Worm (Caenorhabditis elegans) whole organism, L4 larva: Measurements from ENCODE around the gene fipr-13.

Source experiments
- D1046.2 ChIP-seq: fragments of 200-800 bp; sonication (Bioruptor generic); IDR thresholded peaks from 2 replicates; pipeline ENCODE4 v1.3.6; 2022; ENCODE audit warnings: missing genetic modification characterization, missing compliant biosample characterization
- F10B5.3 ChIP-seq: sonication (generic microtip); optimal IDR thresholded peaks from 2 replicates; lab custom pipeline; 2016; ENCODE audit warnings: mild to moderate bottlenecking, missing genetic modification characterization, missing compliant biosample characterization
- F44E2.7 ChIP-seq: fragments of 200-800 bp; sonication (Bioruptor generic); IDR thresholded peaks from 2 replicates; pipeline ENCODE4 v2.1.2; 2022; ENCODE audit warnings: missing genetic modification characterization, missing compliant biosample characterization
- F49E8.2 ChIP-seq: sonication (generic microtip); optimal IDR thresholded peaks from 2 replicates; lab custom pipeline; 2016; ENCODE audit warnings: missing compliant biosample characterization, mild to moderate bottlenecking, missing genetic modification characterization, borderline replicate concordance
- T20F7.1 ChIP-seq: fragments of 200-800 bp; sonication (Bioruptor generic); optimal IDR thresholded peaks from 2 replicates; lab custom pipeline; 2018; ENCODE audit warnings: mild to moderate bottlenecking, missing genetic modification characterization, missing compliant biosample characterization
- Y48G9A.11 ChIP-seq: fragments of 200-800 bp; sonication (Bioruptor generic); IDR thresholded peaks from 2 replicates; pipeline ENCODE4 v1.3.6; 2022; ENCODE audit warnings: missing genetic modification reagents, missing genetic modification characterization, missing compliant biosample characterization
- Y75B8A.6 ChIP-seq: fragments of 200-800 bp; sonication (Bioruptor generic); IDR thresholded peaks from 2 replicates; pipeline ENCODE4 v1.3.6; 2022; ENCODE audit warnings: missing genetic modification reagents, missing genetic modification characterization, missing compliant biosample characterization
- aha-1 ChIP-seq: fragments of 150-350 bp; peaks from one replicate; lab custom pipeline; 2014; ENCODE audit warnings: missing biosample characterization, missing genetic modification characterization
- aly-2 ChIP-seq: sonication (generic microtip); optimal IDR thresholded peaks from 2 replicates; lab custom pipeline; 2018; ENCODE audit warnings: missing biosample characterization, missing genetic modification characterization
- ama-1 ChIP-seq: fragments of 150-350 bp; optimal IDR thresholded peaks from 2 replicates; lab custom pipeline; 2014; ENCODE audit warnings: inconsistent platforms, mixed read lengths
- arid-1 ChIP-seq: fragments of 200-800 bp; sonication (Bioruptor generic); conservative IDR thresholded peaks from 2 replicates; pipeline ENCODE4 v1.3.6; 2022; ENCODE audit warnings: missing genetic modification reagents, missing genetic modification characterization, missing compliant biosample characterization
- ceh-32 ChIP-seq: sonication (generic microtip); optimal IDR thresholded peaks from 2 replicates; lab custom pipeline; 2016; ENCODE audit warnings: mild to moderate bottlenecking, missing genetic modification characterization, missing compliant biosample characterization; ENCODE audit not compliant: poor library complexity
- ceh-44 ChIP-seq: fragments of 200-800 bp; sonication (Bioruptor generic); IDR thresholded peaks from 2 replicates; pipeline ENCODE4 v1.3.6; 2022; ENCODE audit warnings: missing genetic modification reagents, missing genetic modification characterization, missing compliant biosample characterization
- ceh-82 ChIP-seq: sonication (generic microtip); optimal IDR thresholded peaks from 2 replicates; lab custom pipeline; 2017; ENCODE audit warnings: missing biosample characterization, missing genetic modification characterization
- cey-2 ChIP-seq: sonication (generic microtip); optimal IDR thresholded peaks from 3 replicates; lab custom pipeline; 2017; ENCODE audit warnings: missing genetic modification characterization, mild to moderate bottlenecking, missing compliant biosample characterization, antibody characterized with exemption, borderline replicate concordance; ENCODE audit not compliant: insufficient read depth
- dmd-8 ChIP-seq: fragments of 200-800 bp; sonication (Bioruptor generic); IDR thresholded peaks from 2 replicates; pipeline ENCODE4 v1.3.6; 2022; ENCODE audit warnings: missing genetic modification characterization, missing compliant biosample characterization
- dpl-1 ChIP-seq: fragments of 150-350 bp; optimal IDR thresholded peaks from 2 replicates; lab custom pipeline; 2014; ENCODE audit warnings: missing biosample characterization, missing genetic modification reagents, missing genetic modification characterization
- egl-27 ChIP-seq: sonication (generic microtip); optimal IDR thresholded peaks from 3 replicates; lab custom pipeline; 2017; ENCODE audit warnings: missing biosample characterization, missing genetic modification reagents, missing genetic modification characterization
- fkh-10 ChIP-seq: fragments of 150-350 bp; optimal IDR thresholded peaks from 2 replicates; lab custom pipeline; 2014; ENCODE audit warnings: missing biosample characterization, missing genetic modification reagents, missing genetic modification characterization
- fos-1 ChIP-seq: fragments of 150-350 bp; optimal IDR thresholded peaks from 2 replicates; lab custom pipeline; 2014; ENCODE audit warnings: missing biosample characterization, missing genetic modification characterization
- hif-1 ChIP-seq, 2 experiments: sonication (generic microtip); optimal IDR thresholded peaks; 2 replicates each; lab custom pipeline; 2016 to 2017; ENCODE audit warnings: missing compliant biosample characterization in 2 of 2, missing genetic modification characterization in 2 of 2, missing genetic modification reagents in 2 of 2, missing genotype in 2 of 2, mild to moderate bottlenecking in 1 of 2
- hlh-30 ChIP-seq: sonication (generic microtip); optimal IDR thresholded peaks from 2 replicates; lab custom pipeline; 2017; ENCODE audit warnings: antibody characterized with exemption, mild to moderate bottlenecking, missing genetic modification characterization, missing compliant biosample characterization; ENCODE audit not compliant: insufficient read depth
- jun-1 ChIP-seq: fragments of 150-350 bp; optimal IDR thresholded peaks from 2 replicates; lab custom pipeline; 2014; ENCODE audit warnings: missing biosample characterization, missing genetic modification reagents, missing genetic modification characterization
- lin-1 ChIP-seq: fragments of 200-800 bp; sonication (Bioruptor generic); IDR thresholded peaks from 2 replicates; pipeline ENCODE4 v1.3.6; 2022; ENCODE audit warnings: missing genetic modification reagents, missing genetic modification characterization, missing compliant biosample characterization
- lin-13 ChIP-seq: fragments of 150-350 bp; optimal IDR thresholded peaks from 2 replicates; lab custom pipeline; 2014; ENCODE audit warnings: missing biosample characterization, missing genetic modification reagents, missing genetic modification characterization
- lin-15B ChIP-seq: fragments of 150-350 bp; sonication (generic microtip); optimal IDR thresholded peaks from 3 replicates; lab custom pipeline; 2014; ENCODE audit warnings: missing biosample characterization, missing genetic modification characterization
- lin-38 ChIP-seq: fragments of 200-800 bp; sonication (Bioruptor generic); IDR thresholded peaks from 2 replicates; pipeline ENCODE4 v1.3.6; 2022; ENCODE audit warnings: missing genetic modification reagents, missing genetic modification characterization, missing compliant biosample characterization
- lir-3 ChIP-seq: sonication (generic microtip); optimal IDR thresholded peaks from 2 replicates; lab custom pipeline; 2016; ENCODE audit warnings: mild to moderate bottlenecking, missing genetic modification characterization, missing compliant biosample characterization
- mdt-29 ChIP-seq: fragments of 200-800 bp; sonication (Bioruptor generic); IDR thresholded peaks from 2 replicates; pipeline ENCODE4 v1.3.6; 2022; ENCODE audit warnings: missing genetic modification reagents, missing genetic modification characterization, missing compliant biosample characterization
- mxl-2 ChIP-seq: fragments of 200-800 bp; sonication (Bioruptor generic); conservative IDR thresholded peaks from 2 replicates; pipeline ENCODE4 v1.3.6; 2022; ENCODE audit warnings: missing genetic modification reagents, missing genetic modification characterization, missing compliant biosample characterization
- mxl-3 ChIP-seq: fragments of 200-800 bp; sonication (Bioruptor generic); optimal IDR thresholded peaks from 2 replicates; lab custom pipeline; 2018; ENCODE audit warnings: mild to moderate bottlenecking, missing genetic modification characterization, missing compliant biosample characterization
- nhr-102 ChIP-seq: sonication (generic microtip); optimal IDR thresholded peaks from 2 replicates; lab custom pipeline; 2016; ENCODE audit warnings: mild to moderate bottlenecking, missing genetic modification characterization, moderate library complexity, missing compliant biosample characterization
- nhr-11 ChIP-seq: fragments of 150-350 bp; optimal IDR thresholded peaks from 2 replicates; lab custom pipeline; 2014; ENCODE audit warnings: missing biosample characterization, missing genetic modification characterization
- nhr-111 ChIP-seq: fragments of 200-800 bp; sonication (Bioruptor generic); optimal IDR thresholded peaks from 2 replicates; lab custom pipeline; 2018; ENCODE audit warnings: mild to moderate bottlenecking, missing genetic modification characterization, missing compliant biosample characterization
- nhr-237 ChIP-seq: sonication (generic microtip); optimal IDR thresholded peaks from 2 replicates; lab custom pipeline; 2017; ENCODE audit warnings: missing biosample characterization, missing genetic modification characterization
- nhr-28 ChIP-seq: fragments of 150-350 bp; optimal IDR thresholded peaks from 2 replicates; lab custom pipeline; 2014; ENCODE audit warnings: missing biosample characterization, missing genetic modification characterization
- nhr-41 ChIP-seq: fragments of 200-800 bp; sonication (Bioruptor generic); IDR thresholded peaks from 2 replicates; pipeline ENCODE4 v1.3.6; 2022; ENCODE audit warnings: missing genetic modification reagents, missing genetic modification characterization, missing compliant biosample characterization
- nhr-42 ChIP-seq: fragments of 200-800 bp; sonication (Bioruptor generic); IDR thresholded peaks from 2 replicates; pipeline ENCODE4 v1.3.6; 2022; ENCODE audit warnings: missing genetic modification characterization, missing compliant biosample characterization
- nhr-77 ChIP-seq: fragments of 150-350 bp; optimal IDR thresholded peaks from 2 replicates; lab custom pipeline; 2014; ENCODE audit warnings: missing biosample characterization, missing genetic modification characterization
- pqm-1 ChIP-seq: sonication (generic microtip); optimal IDR thresholded peaks from 2 replicates; lab custom pipeline; 2017; ENCODE audit warnings: missing biosample characterization, missing genetic modification characterization
- sdz-12 ChIP-seq: fragments of 200-800 bp; sonication (Bioruptor generic); optimal IDR thresholded peaks from 2 replicates; lab custom pipeline; 2018; ENCODE audit warnings: mild to moderate bottlenecking, missing genetic modification characterization, missing compliant biosample characterization
- set-16 ChIP-seq: fragments of 200-800 bp; sonication (Bioruptor generic); IDR thresholded peaks from 2 replicates; pipeline ENCODE4 v1.3.6; 2022; ENCODE audit warnings: missing genetic modification reagents, missing genetic modification characterization, missing compliant biosample characterization
- snpc-4 ChIP-seq: fragments of 150-350 bp; optimal IDR thresholded peaks from 2 replicates; lab custom pipeline; 2014; ENCODE audit warnings: missing biosample characterization, missing genetic modification characterization
- spr-1 ChIP-seq: sonication (generic microtip); optimal IDR thresholded peaks from 2 replicates; lab custom pipeline; 2016; ENCODE audit warnings: mild to moderate bottlenecking, missing genetic modification characterization, missing compliant biosample characterization
- tag-97 ChIP-seq: fragments of 200-800 bp; sonication (Bioruptor generic); IDR thresholded peaks from 2 replicates; pipeline ENCODE4 v1.3.6; 2022; ENCODE audit warnings: missing genetic modification characterization, missing compliant biosample characterization
- tra-1 ChIP-seq: fragments of 200-800 bp; sonication (Bioruptor generic); IDR thresholded peaks from 2 replicates; pipeline ENCODE4 v1.3.6; 2022; ENCODE audit warnings: missing genetic modification reagents, missing genetic modification characterization, missing compliant biosample characterization
- unc-62 ChIP-seq, 3 experiments: fragments of 150-350 bp in 1 of 3; sonication (generic microtip); optimal IDR thresholded peaks in 2 of 3; peaks in 1 of 3; 1 replicate in 1 of 3; 2 replicates in 2 of 3; lab custom pipeline; 2014 to 2017; ENCODE audit warnings: missing biosample characterization in 3 of 3, missing genetic modification characterization in 3 of 3, missing genetic modification reagents in 3 of 3, missing genotype in 1 of 3
- vab-7 ChIP-seq: fragments of 200-800 bp; sonication (Bioruptor generic); IDR thresholded peaks from 2 replicates; pipeline ENCODE4 v1.3.6; 2022; ENCODE audit warnings: missing genetic modification reagents, missing genetic modification characterization, missing compliant biosample characterization
- zag-1 ChIP-seq: fragments of 150-350 bp; optimal IDR thresholded peaks from 2 replicates; lab custom pipeline; 2014; ENCODE audit warnings: missing biosample characterization, missing genetic modification characterization
- zfp-3 ChIP-seq: fragments of 200-800 bp; sonication (Bioruptor generic); conservative IDR thresholded peaks from 2 replicates; pipeline ENCODE4 v1.3.6; 2022; ENCODE audit warnings: missing genetic modification reagents, missing genetic modification characterization, missing compliant biosample characterization
- ztf-11 ChIP-seq: fragments of 150-350 bp; optimal IDR thresholded peaks from 2 replicates; lab custom pipeline; 2014; ENCODE audit warnings: missing biosample characterization, missing genetic modification characterization

fipr-13 gene

DNA sequence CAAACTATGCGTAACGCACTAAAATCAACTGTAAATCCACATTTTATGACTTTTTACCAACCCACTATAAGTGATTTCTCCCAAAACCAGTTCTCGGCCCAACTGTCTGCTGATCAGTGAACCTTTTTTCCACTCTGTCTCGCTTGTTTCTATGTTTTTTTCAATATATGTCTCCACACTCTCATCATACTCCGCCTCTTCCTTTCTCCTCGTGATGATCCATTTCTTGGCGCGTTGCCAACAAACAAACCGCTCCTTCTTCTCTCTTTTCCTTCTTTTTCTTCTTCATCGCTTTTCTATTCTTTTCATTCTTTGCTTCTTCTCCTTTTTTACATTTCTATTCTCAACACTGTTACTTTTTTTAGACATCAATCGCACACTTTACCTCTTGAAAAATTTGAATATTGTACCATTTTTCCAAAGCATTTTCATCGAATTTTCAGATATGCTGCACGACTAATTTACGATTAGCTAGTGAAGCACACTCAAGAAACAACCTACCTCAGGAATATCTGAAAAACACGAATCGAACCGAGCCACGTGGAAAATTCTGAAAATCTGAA is 21.0 kb upstream of the fipr-13 start, which contains the start of gene T06E8.8 (continued):
- TF ChIP-seq vab-7: no peak
- no peak for TF ChIP-seq fos-1
- no peak for TF ChIP-seq lir-3 (tag; lab: Kevin White, UChicago)
- no peak for TF ChIP-seq cey-2
- TF ChIP-seq Y48G9A.11 (GFP tag; lab: Robert Waterston, UW): no peak
- TF ChIP-seq lin-13 (GFP tag; lab: Kevin White, UChicago): no peak
- TF ChIP-seq D1046.2 (GFP tag; lab: Robert Waterston, UW): no peak
- TF ChIP-seq aha-1: no peak
- TF ChIP-seq zag-1 (tag; lab: Kevin White, UChicago): no peak
- TF ChIP-seq unc-62 (GFP tag; optimal IDR thresholded peaks at IDR 0.05 in 1 of 2; lab: Kevin White, UChicago): peak in 1 of 2 experiments; percentile 80
- no peak for TF ChIP-seq unc-62 (tag; optimal IDR thresholded peaks at IDR 0.05; lab: Kevin White, UChicago)
- TF ChIP-seq nhr-42 (GFP tag; lab: Robert Waterston, UW): no peak
- no peak for TF ChIP-seq ama-1 (lab: Kevin White, UChicago)
- TF ChIP-seq set-16 (GFP tag; lab: Robert Waterston, UW): 0 out of 2 replicates have a peak, but pooled peaks have one; percentile 11
- TF ChIP-seq mxl-2 (GFP tag; lab: Robert Waterston, UW): no peak
- peak; percentile 69 for TF ChIP-seq nhr-28
- no peak for TF ChIP-seq F49E8.2 (tag; lab: Kevin White, UChicago)
- TF ChIP-seq nhr-77 (tag; lab: Kevin White, UChicago): no peak
- TF ChIP-seq nhr-41 (GFP tag; lab: Robert Waterston, UW): no peak
- TF ChIP-seq egl-27 (tag; lab: Kevin White, UChicago): no peak
- TF ChIP-seq nhr-102 (tag; lab: Kevin White, UChicago): no peak
- TF ChIP-seq hlh-30: peak; percentile 93
- no peak for TF ChIP-seq aly-2
- TF ChIP-seq snpc-4 (tag; lab: Kevin White, UChicago): no peak
- no peak for TF ChIP-seq dpl-1 (GFP tag; lab: Kevin White, UChicago)
- peak; percentile 59 for TF ChIP-seq mxl-3 (GFP tag; lab: Kevin White, UChicago)
- TF ChIP-seq ceh-44: no peak
- TF ChIP-seq fkh-10 (GFP tag; lab: Kevin White, UChicago): no peak
- peak; percentile 70 for TF ChIP-seq nhr-11 (tag; lab: Kevin White, UChicago)
- TF ChIP-seq lin-15B: no peak
- TF ChIP-seq Y75B8A.6 (GFP tag; lab: Robert Waterston, UW): no peak
- TF ChIP-seq F44E2.7: no peak
- no peak for TF ChIP-seq F10B5.3 (tag; lab: Kevin White, UChicago)
- TF ChIP-seq nhr-111 (GFP tag; lab: Kevin White, UChicago): no peak
- no peak for TF ChIP-seq zfp-3 (GFP tag; lab: Robert Waterston, UW)
- TF ChIP-seq lin-1 (GFP tag; lab: Robert Waterston, UW): no peak
- TF ChIP-seq jun-1: no peak
- TF ChIP-seq arid-1: no peak
- TF ChIP-seq tra-1: peak; percentile 61; the same call in 1 of the 2 replicates
- TF ChIP-seq lin-38 (GFP tag; lab: Robert Waterston, UW): no peak
- no peak for TF ChIP-seq hif-1 (tag; optimal IDR thresholded peaks at IDR 0.05; lab: Kevin White, UChicago)
- no peak for TF ChIP-seq mdt-29 (GFP tag; lab: Robert Waterston, UW)
- TF ChIP-seq spr-1: no peak
- no peak for TF ChIP-seq sdz-12 (GFP tag; lab: Kevin White, UChicago)
- TF ChIP-seq ztf-11: no peak
- TF ChIP-seq nhr-237 (tag; lab: Kevin White, UChicago): no peak
- TF ChIP-seq ceh-82 (tag; lab: Kevin White, UChicago): no peak
- no peak for TF ChIP-seq ceh-32 (tag; lab: Kevin White, UChicago)
- peak; percentile 3 for TF ChIP-seq T20F7.1 (GFP tag; lab: Kevin White, UChicago)
- no peak for TF ChIP-seq dmd-8 (GFP tag; lab: Robert Waterston, UW)
- TF ChIP-seq pqm-1: no peak
- no peak for TF ChIP-seq tag-97
